Worm (Caenorhabditis elegans): ENCODE measurements around the gene F46H5.4.

- TF ChIP-seq nhr-28 (tag; optimal IDR thresholded peaks at IDR 0.05) (no peak), ceh-9 (tag; optimal IDR thresholded peaks at IDR 0.05) (no peak), nhr-12 (tag; optimal IDR thresholded peaks at IDR 0.05) (no peak), unc-62 (GFP tag; optimal IDR thresholded peaks at IDR 0.05) (no peak), mdl-1 (tag; optimal IDR thresholded peaks at IDR 0.05) (no peak)
Measured at ce11 chrX:7211405-7211804, 43.0 kb downstream of the F46H5.4 start, which contains the start of gene spp-22.
